Fruit fly (Drosophila melanogaster): ENCODE measurements around the gene CG15169.

The CG15169 gene

dm6 chr2L:19034213-19034929, 43.6 kb downstream of the CG15169 start, which contains the start of the genes mib2 and CG31800 (continued):
- TF ChIP-seq YL-1 (GFP tag; optimal IDR thresholded peaks at IDR 0.05) (peak; percentile 59), gsb-n (tag; optimal IDR thresholded peaks at IDR 0.05) (no peak), knrl (GFP tag; IDR thresholded peaks at IDR 0.05; ENCODE audit: partially characterized antibody) (peak; percentile 86), nom (GFP tag; optimal IDR thresholded peaks at IDR 0.05) (no peak), CG1792 (GFP tag; optimal IDR thresholded peaks at IDR 0.05) (no peak), CG14014 (GFP tag; IDR thresholded peaks at IDR 0.05) (no peak), CG11398 (GFP tag; optimal IDR thresholded peaks at IDR 0.05) (no peak), sna (GFP tag; IDR thresholded peaks at IDR 0.05; ENCODE audit: partially characterized antibody) (peak; percentile 83), pnt (GFP tag; optimal IDR thresholded peaks at IDR 0.05) (no peak), CG12219 (GFP tag; optimal IDR thresholded peaks at IDR 0.05) (no peak), Med (GFP tag) (peak; percentile 80), CG12391 (tag; optimal IDR thresholded peaks at IDR 0.05) (no peak), CG10267 (tag; optimal IDR thresholded peaks at IDR 0.05) (peak; percentile 16), CG11723 (GFP tag; optimal IDR thresholded peaks at IDR 0.05) (no peak), CG12942 (GFP tag; optimal IDR thresholded peaks at IDR 0.05) (no peak), CG34224 (GFP tag; IDR thresholded peaks at IDR 0.05; ENCODE audit: partially characterized antibody) (peak; percentile 80), cwo (GFP tag; optimal IDR thresholded peaks at IDR 0.05) (no peak)

dm6 chr2L:19035013-19035412, 44.2 kb downstream of the CG15169 start:
- TF ChIP-seq cg (GFP tag; optimal IDR thresholded peaks at IDR 0.05) (peak; percentile 72), fd96Cb (tag; optimal IDR thresholded peaks at IDR 0.05) (no peak), corto (GFP tag; optimal IDR thresholded peaks at IDR 0.05) (no peak), Deaf1 (tag; optimal IDR thresholded peaks at IDR 0.05) (peak; percentile 42), gcm (GFP tag; optimal IDR thresholded peaks at IDR 0.05) (peak; percentile 66), CG2202 (tag; optimal IDR thresholded peaks at IDR 0.05) (no peak), CG30403 (GFP tag; optimal IDR thresholded peaks at IDR 0.05) (no peak)

DNA sequence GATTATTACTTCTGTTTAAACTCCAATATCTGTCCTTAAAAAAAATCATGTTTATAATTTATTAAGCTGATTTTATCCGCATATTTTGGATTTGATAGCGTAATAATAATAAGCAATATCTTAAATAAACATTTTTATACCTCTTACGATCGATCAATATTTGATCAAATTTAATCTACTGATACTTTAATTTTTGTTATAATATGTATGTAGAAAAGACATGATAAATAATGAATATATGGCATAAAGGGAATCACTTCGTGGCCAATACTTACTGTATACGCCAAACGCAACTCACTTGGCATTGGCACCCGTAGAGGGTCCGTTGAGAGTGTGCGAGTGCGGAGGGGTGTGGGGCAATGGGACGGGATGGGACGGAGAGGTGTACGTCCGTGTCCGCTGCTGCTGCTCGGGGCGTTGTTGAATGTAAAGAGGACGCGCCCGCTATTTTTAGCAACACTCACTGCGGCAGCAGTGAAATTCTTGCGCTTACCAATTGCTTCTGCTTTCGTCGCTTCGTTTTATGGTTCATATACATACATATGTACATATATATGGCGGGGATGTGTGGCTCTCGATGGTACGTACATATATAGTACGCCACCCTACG, 45.4 kb downstream of the CG15169 start:
- TF ChIP-seq CG11504 (tag; optimal IDR thresholded peaks at IDR 0.05), result no peak
- TF ChIP-seq CG10462 (GFP tag; optimal IDR thresholded peaks at IDR 0.05), result no peak
- peak; percentile 14 for TF ChIP-seq CG2712 (tag; optimal IDR thresholded peaks at IDR 0.05)
- no peak for TF ChIP-seq CG14667 (GFP tag; IDR thresholded peaks at IDR 0.05)
- TF ChIP-seq kay (GFP tag; optimal IDR thresholded peaks at IDR 0.05), result no peak
- TF ChIP-seq CG10321 (GFP tag; IDR thresholded peaks at IDR 0.05), result no peak
- TF ChIP-seq danr (GFP tag; IDR thresholded peaks at IDR 0.05), result no peak
- no peak for TF ChIP-seq tx (GFP tag; optimal IDR thresholded peaks at IDR 0.05)
- no peak for TF ChIP-seq Nf-YB (GFP tag; optimal IDR thresholded peaks at IDR 0.05)
- TF ChIP-seq Meics (GFP tag; optimal IDR thresholded peaks at IDR 0.05), result peak; percentile 41
- TF ChIP-seq ssp (GFP tag; IDR thresholded peaks at IDR 0.05), result no peak
- TF ChIP-seq CG1233 (GFP tag; optimal IDR thresholded peaks at IDR 0.05), result peak; percentile 1
- peak; percentile 2 for TF ChIP-seq CG12659 (GFP tag; optimal IDR thresholded peaks at IDR 0.05)
- no peak for TF ChIP-seq kni (GFP tag; optimal IDR thresholded peaks at IDR 0.05)
- no peak for TF ChIP-seq Tbp (GFP tag; optimal IDR thresholded peaks at IDR 0.05)
- no peak for TF ChIP-seq ATbp (GFP tag; optimal IDR thresholded peaks at IDR 0.05)
- no peak for TF ChIP-seq CG10959 (GFP tag; IDR thresholded peaks at IDR 0.05)
- no peak for TF ChIP-seq Aef1 (GFP tag; IDR thresholded peaks at IDR 0.05)
- no peak for TF ChIP-seq CG9932 (GFP tag; IDR thresholded peaks at IDR 0.05)
- no peak for TF ChIP-seq HLH54F (GFP tag; optimal IDR thresholded peaks at IDR 0.05)
- no peak for TF ChIP-seq gsb-n (tag; optimal IDR thresholded peaks at IDR 0.05)
- no peak for TF ChIP-seq CG6683 (GFP tag; optimal IDR thresholded peaks at IDR 0.05)
- no peak for TF ChIP-seq Dp (GFP tag; optimal IDR thresholded peaks at IDR 0.05)
- TF ChIP-seq TFAM (GFP tag; optimal IDR thresholded peaks at IDR 0.05), result no peak

Measured in whole organism, embryonic.